Worm (Caenorhabditis elegans) whole organism, L1 larva: ENCODE results near the gene F44G4.5.

Source experiments
- C04F5.9 ChIP-seq: sonication (generic microtip); optimal IDR thresholded peaks from 2 replicates; lab custom pipeline; 2016; ENCODE audit warnings: missing genetic modification characterization, missing compliant biosample characterization
- C16A3.4 ChIP-seq: fragments of 150-350 bp; optimal IDR thresholded peaks from 2 replicates; lab custom pipeline; 2014; ENCODE audit warnings: missing biosample characterization, missing genetic modification characterization
- C34B4.2 ChIP-seq: sonication (generic microtip); optimal IDR thresholded peaks from 2 replicates; lab custom pipeline; 2017; ENCODE audit warnings: mild to moderate bottlenecking, missing genetic modification characterization, missing compliant biosample characterization
- Y116A8C.19 ChIP-seq: sonication (generic microtip); optimal IDR thresholded peaks from 2 replicates; lab custom pipeline; 2016; ENCODE audit warnings: missing compliant biosample characterization, missing genetic modification characterization, borderline replicate concordance
- alr-1 ChIP-seq: fragments of 200-800 bp; sonication (Bioruptor generic); optimal IDR thresholded peaks from 2 replicates; lab custom pipeline; 2018; ENCODE audit warnings: borderline replicate concordance, mild to moderate bottlenecking, missing genetic modification characterization, missing compliant biosample characterization
- aly-2 ChIP-seq: fragments of 150-350 bp; optimal IDR thresholded peaks from 2 replicates; lab custom pipeline; 2014; ENCODE audit warnings: missing biosample characterization, missing genetic modification characterization
- ama-1 ChIP-seq: fragments of 150-350 bp; optimal IDR thresholded peaks from 2 replicates; lab custom pipeline; 2014
- blmp-1 ChIP-seq: fragments of 150-350 bp; optimal IDR thresholded peaks from 2 replicates; lab custom pipeline; 2014; ENCODE audit warnings: missing biosample characterization, missing genetic modification characterization
- ceh-82 ChIP-seq, 3 experiments: fragments of 150-350 bp in 1 of 3; sonication (generic microtip) in 2 of 3; optimal IDR thresholded peaks; 2 replicates each; lab custom pipeline; 2014 to 2017; ENCODE audit warnings: missing biosample characterization in 3 of 3, missing genetic modification characterization in 3 of 3
- ces-1 ChIP-seq: fragments of 150-350 bp; optimal IDR thresholded peaks from 2 replicates; lab custom pipeline; 2014; ENCODE audit warnings: missing biosample characterization, missing genetic modification reagents, missing genetic modification characterization
- dpl-1 ChIP-seq, 3 experiments: fragments of 150-350 bp in 2 of 3; sonication (generic microtip) in 1 of 3; optimal IDR thresholded peaks; 2 replicates each; lab custom pipeline; 2014 to 2017; ENCODE audit warnings: missing biosample characterization in 3 of 3, missing genetic modification characterization in 3 of 3, missing genetic modification reagents in 3 of 3
- dsc-1 ChIP-seq: sonication (generic microtip); optimal IDR thresholded peaks from 2 replicates; lab custom pipeline; 2016; ENCODE audit warnings: mild to moderate bottlenecking, missing genetic modification characterization, missing compliant biosample characterization
- efl-1 ChIP-seq, 4 experiments: fragments of 150-350 bp; optimal IDR thresholded peaks in 3 of 4; peaks in 1 of 4; 1 replicate in 1 of 4; 2 replicates in 3 of 4; lab custom pipeline; 2014; ENCODE audit warnings: missing biosample characterization in 2 of 4, missing genetic modification characterization in 2 of 4, missing genetic modification reagents in 2 of 4
- efl-3 ChIP-seq: fragments of 200-800 bp; sonication (Bioruptor generic); optimal IDR thresholded peaks from 2 replicates; lab custom pipeline; 2018; ENCODE audit warnings: mild to moderate bottlenecking, missing genetic modification characterization, missing compliant biosample characterization
- elt-2 ChIP-seq: sonication (generic microtip); optimal IDR thresholded peaks from 2 replicates; lab custom pipeline; 2016; ENCODE audit warnings: missing genetic modification characterization, mild to moderate bottlenecking, inconsistent platforms, missing compliant biosample characterization, missing genetic modification reagents
- fkh-8 ChIP-seq: sonication (generic microtip); optimal IDR thresholded peaks from 2 replicates; lab custom pipeline; 2016; ENCODE audit warnings: mild to moderate bottlenecking, missing genetic modification characterization, missing compliant biosample characterization
- lin-13 ChIP-seq: fragments of 150-350 bp; optimal IDR thresholded peaks from 2 replicates; lab custom pipeline; 2014; ENCODE audit warnings: missing biosample characterization, missing genetic modification reagents, missing genetic modification characterization
- lin-14 ChIP-seq: fragments of 200-800 bp; sonication (Bioruptor generic); optimal IDR thresholded peaks from 2 replicates; lab custom pipeline; 2018; ENCODE audit warnings: mild to moderate bottlenecking, missing genetic modification characterization, moderate library complexity, missing compliant biosample characterization
- lin-35 ChIP-seq, 2 experiments: fragments of 150-350 bp; optimal IDR thresholded peaks; 2 replicates each; lab custom pipeline; 2014; ENCODE audit warnings: missing biosample characterization in 2 of 2, missing genetic modification characterization in 2 of 2, missing genetic modification reagents in 2 of 2
- lin-39 ChIP-seq: fragments of 150-350 bp; optimal IDR thresholded peaks from 2 replicates; lab custom pipeline; 2014; ENCODE audit warnings: missing biosample characterization, missing genetic modification reagents, missing genetic modification characterization
- lsy-2 ChIP-seq, 2 experiments: fragments of 150-350 bp; optimal IDR thresholded peaks; 2 replicates each; lab custom pipeline; 2014; ENCODE audit warnings: missing biosample characterization in 2 of 2, missing genetic modification characterization in 2 of 2
- mab-9 ChIP-seq: fragments of 200-800 bp; sonication (Bioruptor generic); IDR thresholded peaks from 2 replicates; pipeline ENCODE4 v1.3.6; 2022; ENCODE audit warnings: missing genetic modification reagents, missing genetic modification characterization, missing compliant biosample characterization
- mdl-1 ChIP-seq, 2 experiments: fragments of 150-350 bp; optimal IDR thresholded peaks; 2 replicates each; lab custom pipeline; 2014 to 2017; ENCODE audit warnings: missing biosample characterization in 2 of 2, missing genetic modification characterization in 2 of 2, inconsistent platforms in 1 of 2
- mef-2 ChIP-seq: fragments of 150-350 bp; optimal IDR thresholded peaks from 2 replicates; lab custom pipeline; 2014; ENCODE audit warnings: missing biosample characterization, missing genetic modification characterization
- nhr-11 ChIP-seq: fragments of 150-350 bp; optimal IDR thresholded peaks from 2 replicates; lab custom pipeline; 2014; ENCODE audit warnings: missing biosample characterization, missing genetic modification characterization
- nhr-12 ChIP-seq: sonication (generic microtip); optimal IDR thresholded peaks from 2 replicates; lab custom pipeline; 2017; ENCODE audit warnings: missing biosample characterization, missing genetic modification characterization
- nhr-19 ChIP-seq: fragments of 200-800 bp; sonication (Bioruptor generic); conservative IDR thresholded peaks from 2 replicates; pipeline ENCODE4 v1.3.6; 2022; ENCODE audit warnings: missing genetic modification characterization, missing compliant biosample characterization
- nhr-28 ChIP-seq: fragments of 150-350 bp; optimal IDR thresholded peaks from 2 replicates; lab custom pipeline; 2014; ENCODE audit warnings: missing biosample characterization, missing genetic modification characterization
- nhr-71 ChIP-seq: sonication (generic microtip); optimal IDR thresholded peaks from 2 replicates; lab custom pipeline; 2016; ENCODE audit warnings: mild to moderate bottlenecking, missing genetic modification characterization, moderate library complexity, missing compliant biosample characterization
- nhr-76 ChIP-seq: sonication (generic microtip); optimal IDR thresholded peaks from 2 replicates; lab custom pipeline; 2017; ENCODE audit warnings: missing biosample characterization, missing genetic modification characterization
- nhr-77 ChIP-seq: fragments of 150-350 bp; optimal IDR thresholded peaks from 2 replicates; lab custom pipeline; 2014; ENCODE audit warnings: missing biosample characterization, missing genetic modification characterization
- nhr-85 ChIP-seq: sonication (generic microtip); peaks from one replicate; lab custom pipeline; 2016; ENCODE audit warnings: missing genetic modification characterization, inconsistent platforms, missing compliant biosample characterization
- nhr-90 ChIP-seq: sonication (generic microtip); optimal IDR thresholded peaks from 2 replicates; lab custom pipeline; 2016; ENCODE audit warnings: mild to moderate bottlenecking, missing genetic modification characterization, missing compliant biosample characterization; ENCODE audit not compliant: poor library complexity
- pag-3 ChIP-seq: sonication (generic microtip); optimal IDR thresholded peaks from 2 replicates; lab custom pipeline; 2017; ENCODE audit warnings: missing genetic modification characterization, mild to moderate bottlenecking, missing compliant biosample characterization, antibody characterized with exemption, borderline replicate concordance; ENCODE audit not compliant: insufficient read depth
- pqm-1 ChIP-seq: sonication (generic microtip); optimal IDR thresholded peaks from 3 replicates; lab custom pipeline; 2017; ENCODE audit warnings: missing biosample characterization, missing genetic modification characterization
- rnt-1 ChIP-seq: sonication (generic microtip); optimal IDR thresholded peaks from 2 replicates; lab custom pipeline; 2016; ENCODE audit warnings: mild to moderate bottlenecking, missing genetic modification characterization, moderate library complexity, missing compliant biosample characterization
- snpc-4 ChIP-seq: fragments of 150-350 bp; optimal IDR thresholded peaks from 2 replicates; lab custom pipeline; 2014; ENCODE audit warnings: missing biosample characterization, missing genetic modification characterization
- tbx-2 ChIP-seq: sonication (generic microtip); optimal IDR thresholded peaks from 2 replicates; lab custom pipeline; 2016; ENCODE audit warnings: missing genetic modification characterization, missing compliant biosample characterization
- tlp-1 ChIP-seq: fragments of 150-350 bp; optimal IDR thresholded peaks from 2 replicates; lab custom pipeline; 2014; ENCODE audit warnings: missing biosample characterization, missing genetic modification characterization
- unc-130 ChIP-seq: fragments of 150-350 bp; optimal IDR thresholded peaks from 2 replicates; lab custom pipeline; 2017; ENCODE audit warnings: missing biosample characterization, missing genetic modification characterization, inconsistent platforms
- unc-86 ChIP-seq: sonication (generic microtip); optimal IDR thresholded peaks from 2 replicates; lab custom pipeline; 2016; ENCODE audit warnings: missing genetic modification characterization, missing compliant biosample characterization
- xbp-1 ChIP-seq: sonication (generic microtip); optimal IDR thresholded peaks from 2 replicates; lab custom pipeline; 2016; ENCODE audit warnings: missing genetic modification characterization, missing compliant biosample characterization
- zag-1 ChIP-seq: fragments of 150-350 bp; optimal IDR thresholded peaks from 2 replicates; lab custom pipeline; 2014; ENCODE audit warnings: missing biosample characterization, missing genetic modification characterization
- zip-4 ChIP-seq: fragments of 200-800 bp; sonication (Bioruptor generic); optimal IDR thresholded peaks from 2 replicates; lab custom pipeline; 2018; ENCODE audit warnings: mild to moderate bottlenecking, missing genetic modification characterization, moderate library complexity, missing compliant biosample characterization
- ztf-11 ChIP-seq, 2 experiments: sonication (generic microtip); optimal IDR thresholded peaks; 2 replicates each; lab custom pipeline; 2016 to 2017; ENCODE audit warnings: missing genetic modification characterization in 2 of 2, missing biosample characterization in 1 of 2, missing compliant biosample characterization in 1 of 2
- ztf-4 ChIP-seq: fragments of 150-350 bp; optimal IDR thresholded peaks from 2 replicates; lab custom pipeline; 2014; ENCODE audit warnings: missing biosample characterization, missing genetic modification characterization

The F44G4.5 gene

DNA sequence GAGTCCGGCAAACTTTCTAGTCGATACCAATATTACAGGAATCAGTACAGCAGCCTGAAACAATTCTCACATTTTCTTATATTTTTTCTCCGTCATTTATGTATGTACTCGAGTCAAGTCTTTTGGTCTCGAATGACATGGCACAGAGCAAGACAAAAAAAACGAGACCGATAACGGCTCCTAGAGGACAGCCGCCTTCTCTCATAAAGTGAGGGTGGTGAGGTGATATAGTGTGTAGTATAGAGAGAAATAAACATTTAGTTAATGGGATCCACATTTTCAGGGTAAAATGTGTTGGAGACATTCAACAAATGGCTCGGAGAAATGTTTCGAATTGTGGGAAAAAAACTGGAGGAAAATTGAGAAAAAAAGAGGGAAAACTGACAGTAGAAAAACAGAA is 38.0 kb downstream of the F44G4.5 start (continued):
- no peak for TF ChIP-seq nhr-77 (tag; lab: Kevin White, UChicago)
- peak in 1 of 2 experiments; percentile 24 for TF ChIP-seq lin-35 (GFP tag; optimal IDR thresholded peaks at IDR 0.05; lab: Kevin White, UChicago)
- no peak for TF ChIP-seq snpc-4 (tag; lab: Kevin White, UChicago)
- peak; percentile 9 to 12 for TF ChIP-seq efl-1 (optimal IDR thresholded peaks at IDR 0.05; lab: Kevin White, UChicago)
- peak in 1 of 2 experiments; percentile 54 for TF ChIP-seq efl-1 (GFP tag; optimal IDR thresholded peaks at IDR 0.05 in 1 of 2; lab: Kevin White, UChicago)
- peak; percentile 71 for TF ChIP-seq rnt-1 (tag; lab: Kevin White, UChicago)
- no peak for TF ChIP-seq nhr-12 (tag; lab: Kevin White, UChicago)

DNA sequence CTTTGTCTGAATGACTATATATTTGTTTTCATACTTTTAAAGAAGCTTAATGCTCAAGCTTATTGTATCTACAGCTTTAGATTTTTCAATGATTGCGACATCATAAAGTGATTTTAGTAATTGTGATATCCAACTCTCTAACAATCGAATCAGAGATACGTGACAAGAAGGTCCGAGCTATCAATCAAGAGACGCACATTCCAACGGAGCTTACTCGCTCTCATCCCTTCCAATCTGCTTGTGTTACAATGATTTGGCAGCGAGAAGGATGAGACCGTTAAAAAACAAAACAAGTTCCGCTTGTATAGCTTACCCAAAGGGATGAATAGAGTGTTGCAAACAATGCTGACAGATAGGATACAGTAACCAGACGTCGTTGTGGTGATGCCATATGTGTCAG is 38.8 kb downstream of the F44G4.5 start:
- TF ChIP-seq nhr-71 (tag; lab: Kevin White, UChicago): peak; percentile 15
- no peak for TF ChIP-seq efl-1 (optimal IDR thresholded peaks at IDR 0.05; lab: Kevin White, UChicago)
- peak in 1 of 2 experiments; percentile 65 for TF ChIP-seq efl-1 (GFP tag; optimal IDR thresholded peaks at IDR 0.05 in 1 of 2; lab: Kevin White, UChicago)
- TF ChIP-seq lin-14: peak; percentile 42
- no peak for TF ChIP-seq pqm-1 (tag; lab: Kevin White, UChicago)
- no peak for TF ChIP-seq mab-9
- TF ChIP-seq mef-2: no peak
- peak; percentile 42 for TF ChIP-seq unc-130 (tag; lab: Kevin White, UChicago)
- no peak for TF ChIP-seq lsy-2 (tag; optimal IDR thresholded peaks at IDR 0.05; lab: Kevin White, UChicago)
- TF ChIP-seq tlp-1 (tag; lab: Kevin White, UChicago): no peak
- TF ChIP-seq efl-3 (GFP tag; lab: Kevin White, UChicago): no peak
- no peak for TF ChIP-seq nhr-85 (tag; lab: Kevin White, UChicago)
- no peak for TF ChIP-seq tbx-2
- TF ChIP-seq ztf-4 (tag; lab: Kevin White, UChicago): no peak
- TF ChIP-seq C04F5.9 (tag; lab: Kevin White, UChicago): no peak
- TF ChIP-seq rnt-1 (tag; lab: Kevin White, UChicago): peak; percentile 62
- TF ChIP-seq ama-1 (lab: Kevin White, UChicago): peak; percentile 9
- TF ChIP-seq, all 84 proteins: peak for 6

- TF ChIP-seq dsc-1 (tag; lab: Kevin White, UChicago) (peak; percentile 1), ceh-82 (tag; optimal IDR thresholded peaks at IDR 0.05; lab: Kevin White, UChicago) (no peak)
- TF ChIP-seq, all 84 proteins: peak for 1
Measured at ce11 chrII:8960414-8960813, 39.8 kb downstream of the F44G4.5 start, which contains the start of gene cal-2. TSS of gene cal-2 (plus strand) at chrII:8960714.

ce11 chrII:8959081-8959480 is 41.1 kb downstream of the F44G4.5 start:
- TF ChIP-seq tbx-2 (peak; percentile 35), dsc-1 (tag; lab: Kevin White, UChicago) (no peak), pqm-1 (tag; lab: Kevin White, UChicago) (no peak), ama-1 (lab: Kevin White, UChicago) (no peak), nhr-90 (tag; lab: Kevin White, UChicago) (no peak), nhr-85 (tag; lab: Kevin White, UChicago) (no peak), dpl-1 (GFP tag; optimal IDR thresholded peaks at IDR 0.05; lab: Kevin White, UChicago) (peak in 1 of 3 experiments; percentile 14), pag-3 (tag; lab: Kevin White, UChicago) (no peak), zip-4 (GFP tag; lab: Kevin White, UChicago) (no peak), aly-2 (tag; lab: Kevin White, UChicago) (no peak), lin-13 (GFP tag; lab: Kevin White, UChicago) (peak; percentile 15), ces-1 (GFP tag; lab: Kevin White, UChicago) (no peak), mdl-1 (tag; optimal IDR thresholded peaks at IDR 0.05; lab: Kevin White, UChicago) (peak in 1 of 2 experiments; percentile 63), nhr-76 (tag; lab: Kevin White, UChicago) (no peak), nhr-19 (GFP tag; lab: Robert Waterston, UW) (peak; percentile 66), elt-2 (no peak), C16A3.4 (tag; lab: Kevin White, UChicago) (no peak), zag-1 (tag; lab: Kevin White, UChicago) (no peak), ztf-11 (tag; optimal IDR thresholded peaks at IDR 0.05; lab: Kevin White, UChicago) (no peak), lin-14 (peak; percentile 77), unc-86 (tag; lab: Kevin White, UChicago) (no peak), alr-1 (tag; lab: Kevin White, UChicago) (no peak), lin-39 (tag; lab: Kevin White, UChicago) (no peak), Y116A8C.19 (no peak), blmp-1 (tag; lab: Kevin White, UChicago) (peak; percentile 81), C34B4.2 (tag; lab: Kevin White, UChicago) (no peak), nhr-11 (tag; lab: Kevin White, UChicago) (no peak), nhr-28 (no peak), fkh-8 (tag; lab: Kevin White, UChicago) (no peak), xbp-1 (tag; lab: Kevin White, UChicago) (no peak)
